Fruit fly (Drosophila melanogaster): Measurements from ENCODE around the gene Past1.
A peak's percentile ranks its signal among the peaks of the same experiment; 100 is the strongest.

The Past1 gene

dm6 chr3R:12723759-12724158 is 26.6 kb downstream of the Past1 start:
- TF ChIP-seq OdsH (GFP tag; optimal IDR thresholded peaks at IDR 0.05) (peak; percentile 9), brk (GFP tag; optimal IDR thresholded peaks at IDR 0.05) (peak; percentile 71), Sp1 (GFP tag; optimal IDR thresholded peaks at IDR 0.05) (no peak), CrebA (GFP tag; optimal IDR thresholded peaks at IDR 0.05; ENCODE audit: borderline replicate concordance) (peak; percentile 34), Mio (GFP tag; optimal IDR thresholded peaks at IDR 0.05) (no peak), Hr78 (GFP tag; optimal IDR thresholded peaks at IDR 0.05) (no peak), usp (GFP tag; optimal IDR thresholded peaks at IDR 0.05) (no peak), Vsx2 (GFP tag; optimal IDR thresholded peaks at IDR 0.05; ENCODE audit: partially characterized antibody) (no peak), Myc (optimal IDR thresholded peaks at IDR 0.05) (peak; percentile 54), HLH106 (tag; optimal IDR thresholded peaks at IDR 0.05) (no peak), dl (GFP tag; optimal IDR thresholded peaks at IDR 0.05; ENCODE audit: insufficient read depth in 1 of 2, partially characterized antibody in 2 of 2) (no peak), sv (GFP tag; optimal IDR thresholded peaks at IDR 0.05) (no peak), ey (GFP tag; optimal IDR thresholded peaks at IDR 0.05) (no peak), CG9705 (GFP tag; optimal IDR thresholded peaks at IDR 0.05) (no peak), Jra (GFP tag; optimal IDR thresholded peaks at IDR 0.05) (no peak), br (GFP tag; optimal IDR thresholded peaks at IDR 0.05) (peak; percentile 19), GATAd (GFP tag; optimal IDR thresholded peaks at IDR 0.05) (no peak), Hnf4 (GFP tag; optimal IDR thresholded peaks at IDR 0.05) (peak; percentile 8), psq (GFP tag; optimal IDR thresholded peaks at IDR 0.05) (no peak), CG32264 (GFP tag; optimal IDR thresholded peaks at IDR 0.05) (no peak), woc (GFP tag; optimal IDR thresholded peaks at IDR 0.05) (no peak), h (GFP tag; optimal IDR thresholded peaks at IDR 0.05) (peak; percentile 25), Abd-B (GFP tag; optimal IDR thresholded peaks at IDR 0.05) (no peak), jim (GFP tag; optimal IDR thresholded peaks at IDR 0.05) (no peak), dsf (GFP tag; optimal IDR thresholded peaks at IDR 0.05; ENCODE audit: borderline replicate concordance) (no peak), Dfd (GFP tag; optimal IDR thresholded peaks at IDR 0.05) (no peak), Dif (GFP tag; optimal IDR thresholded peaks at IDR 0.05; ENCODE audit: partially characterized antibody) (no peak), rgr (GFP tag; optimal IDR thresholded peaks at IDR 0.05) (peak; percentile 16), Rel (GFP tag; optimal IDR thresholded peaks at IDR 0.05) (no peak), Rel (tag; optimal IDR thresholded peaks at IDR 0.05) (no peak), pan (optimal IDR thresholded peaks at IDR 0.05) (no peak), sage (GFP tag; optimal IDR thresholded peaks at IDR 0.05) (peak; percentile 24), N (GFP tag; optimal IDR thresholded peaks at IDR 0.05) (no peak), dmrt93B (GFP tag; optimal IDR thresholded peaks at IDR 0.05) (no peak), Hr83 (GFP tag; optimal IDR thresholded peaks at IDR 0.05; ENCODE audit: poor library complexity, severe bottlenecking) (peak; percentile 45), tai (GFP tag; optimal IDR thresholded peaks at IDR 0.05) (no peak), fru (GFP tag; optimal IDR thresholded peaks at IDR 0.05) (no peak), foxo (GFP tag; optimal IDR thresholded peaks at IDR 0.05) (peak in 1 of 2 experiments; percentile 2), lola (GFP tag; optimal IDR thresholded peaks at IDR 0.05) (no peak)

dm6 chr3R:12727944-12728649 is 31.0 kb downstream of the Past1 start:
- TF ChIP-seq foxo (GFP tag; optimal IDR thresholded peaks at IDR 0.05): peak in 1 of 2 experiments; percentile 36
- no peak for TF ChIP-seq tai (GFP tag; optimal IDR thresholded peaks at IDR 0.05)
- TF ChIP-seq sage (GFP tag; optimal IDR thresholded peaks at IDR 0.05): no peak
- no peak for TF ChIP-seq OdsH (GFP tag; optimal IDR thresholded peaks at IDR 0.05)
- TF ChIP-seq sv (GFP tag; optimal IDR thresholded peaks at IDR 0.05): peak; percentile 3
- TF ChIP-seq Hnf4 (GFP tag; optimal IDR thresholded peaks at IDR 0.05): no peak
- peak; percentile 17 for TF ChIP-seq h (GFP tag; optimal IDR thresholded peaks at IDR 0.05)
- peak; percentile 3 for TF ChIP-seq fru (GFP tag; optimal IDR thresholded peaks at IDR 0.05)
- no peak for TF ChIP-seq Vsx2 (GFP tag; optimal IDR thresholded peaks at IDR 0.05; ENCODE audit: partially characterized antibody)
- no peak for TF ChIP-seq Dfd (GFP tag; optimal IDR thresholded peaks at IDR 0.05)
